Worm (Caenorhabditis elegans) whole organism, L4 larva: ENCODE results near the gene F57B1.6.

ENCODE experiments used
- F26F4.8 ChIP-seq: fragments of 200-800 bp; sonication (Bioruptor generic); conservative IDR thresholded peaks from 2 replicates; pipeline ENCODE4 v1.3.6; 2022; ENCODE audit warnings: missing genetic modification characterization, missing compliant biosample characterization
- F49E8.2 ChIP-seq: sonication (generic microtip); optimal IDR thresholded peaks from 2 replicates; lab custom pipeline; 2016; ENCODE audit warnings: missing compliant biosample characterization, mild to moderate bottlenecking, missing genetic modification characterization, borderline replicate concordance
- T20F7.1 ChIP-seq: fragments of 200-800 bp; sonication (Bioruptor generic); optimal IDR thresholded peaks from 2 replicates; lab custom pipeline; 2018; ENCODE audit warnings: mild to moderate bottlenecking, missing genetic modification characterization, missing compliant biosample characterization
- T26A8.4 ChIP-seq: fragments of 200-800 bp; sonication (Bioruptor generic); IDR thresholded peaks from 2 replicates; pipeline ENCODE4 v1.3.6; 2022; ENCODE audit warnings: missing genetic modification characterization, missing compliant biosample characterization
- Y48G9A.11 ChIP-seq: fragments of 200-800 bp; sonication (Bioruptor generic); IDR thresholded peaks from 2 replicates; pipeline ENCODE4 v1.3.6; 2022; ENCODE audit warnings: missing genetic modification reagents, missing genetic modification characterization, missing compliant biosample characterization
- aha-1 ChIP-seq: fragments of 150-350 bp; peaks from one replicate; lab custom pipeline; 2014; ENCODE audit warnings: missing biosample characterization, missing genetic modification characterization
- aly-2 ChIP-seq: sonication (generic microtip); optimal IDR thresholded peaks from 2 replicates; lab custom pipeline; 2018; ENCODE audit warnings: missing biosample characterization, missing genetic modification characterization
- ama-1 ChIP-seq: fragments of 150-350 bp; optimal IDR thresholded peaks from 2 replicates; lab custom pipeline; 2014; ENCODE audit warnings: inconsistent platforms, mixed read lengths
- attf-4 ChIP-seq: sonication (generic microtip); optimal IDR thresholded peaks from 3 replicates; lab custom pipeline; 2017; ENCODE audit warnings: missing biosample characterization, missing genetic modification characterization
- ceh-28 ChIP-seq: fragments of 150-350 bp; optimal IDR thresholded peaks from 2 replicates; lab custom pipeline; 2014; ENCODE audit warnings: missing biosample characterization, missing genetic modification reagents, missing genetic modification characterization
- ces-1 ChIP-seq: fragments of 150-350 bp; sonication (generic microtip); optimal IDR thresholded peaks from 4 replicates; lab custom pipeline; 2014; ENCODE audit warnings: missing biosample characterization, missing genetic modification reagents, missing genetic modification characterization
- daf-16 ChIP-seq, 3 experiments: sonication (generic microtip); optimal IDR thresholded peaks; 2 replicates each; lab custom pipeline; 2016 to 2017; ENCODE audit warnings: missing genetic modification characterization in 3 of 3, missing genetic modification reagents in 3 of 3, mild to moderate bottlenecking in 2 of 3, missing compliant biosample characterization in 2 of 3, missing biosample characterization in 1 of 3, moderate library complexity in 1 of 3
- dmd-6 ChIP-seq: fragments of 200-800 bp; sonication (Bioruptor generic); IDR thresholded peaks from 2 replicates; pipeline ENCODE4 v1.3.6; 2022; ENCODE audit warnings: missing genetic modification reagents, missing genetic modification characterization, missing compliant biosample characterization
- dmd-9 ChIP-seq: fragments of 200-800 bp; sonication (Bioruptor generic); IDR thresholded peaks from 2 replicates; pipeline ENCODE4 v1.3.6; 2022; ENCODE audit warnings: missing genetic modification reagents, missing genetic modification characterization, missing compliant biosample characterization
- egl-27 ChIP-seq: sonication (generic microtip); optimal IDR thresholded peaks from 3 replicates; lab custom pipeline; 2017; ENCODE audit warnings: missing biosample characterization, missing genetic modification reagents, missing genetic modification characterization
- fkh-10 ChIP-seq: fragments of 150-350 bp; optimal IDR thresholded peaks from 2 replicates; lab custom pipeline; 2014; ENCODE audit warnings: missing biosample characterization, missing genetic modification reagents, missing genetic modification characterization
- gei-8 ChIP-seq: fragments of 200-800 bp; sonication (Bioruptor generic); optimal IDR thresholded peaks from 2 replicates; lab custom pipeline; 2018; ENCODE audit warnings: mild to moderate bottlenecking, missing genetic modification characterization, missing compliant biosample characterization
- hif-1 ChIP-seq, 2 experiments: sonication (generic microtip); optimal IDR thresholded peaks; 2 replicates each; lab custom pipeline; 2016 to 2017; ENCODE audit warnings: missing compliant biosample characterization in 2 of 2, missing genetic modification characterization in 2 of 2, missing genetic modification reagents in 2 of 2, missing genotype in 2 of 2, mild to moderate bottlenecking in 1 of 2
- hlh-11 ChIP-seq: fragments of 200-800 bp; sonication (Bioruptor generic); optimal IDR thresholded peaks from 2 replicates; lab custom pipeline; 2018; ENCODE audit warnings: mild to moderate bottlenecking, missing genetic modification characterization, missing compliant biosample characterization
- jun-1 ChIP-seq: fragments of 150-350 bp; optimal IDR thresholded peaks from 2 replicates; lab custom pipeline; 2014; ENCODE audit warnings: missing biosample characterization, missing genetic modification reagents, missing genetic modification characterization
- lin-39 ChIP-seq: fragments of 150-350 bp; optimal IDR thresholded peaks from 2 replicates; lab custom pipeline; 2014; ENCODE audit warnings: missing biosample characterization, missing genetic modification reagents, missing genetic modification characterization
- lir-3 ChIP-seq: sonication (generic microtip); optimal IDR thresholded peaks from 2 replicates; lab custom pipeline; 2016; ENCODE audit warnings: mild to moderate bottlenecking, missing genetic modification characterization, missing compliant biosample characterization
- mdt-29 ChIP-seq: fragments of 200-800 bp; sonication (Bioruptor generic); IDR thresholded peaks from 2 replicates; pipeline ENCODE4 v1.3.6; 2022; ENCODE audit warnings: missing genetic modification reagents, missing genetic modification characterization, missing compliant biosample characterization
- mep-1 ChIP-seq: fragments of 150-350 bp; sonication (generic microtip); optimal IDR thresholded peaks from 3 replicates; lab custom pipeline; 2014; ENCODE audit warnings: missing biosample characterization, missing genetic modification characterization
- mes-2 ChIP-seq: sonication (generic microtip); optimal IDR thresholded peaks from 2 replicates; lab custom pipeline; 2016; ENCODE audit warnings: missing genotype, mild to moderate bottlenecking, missing genetic modification characterization, missing compliant biosample characterization; ENCODE audit not compliant: poor library complexity, severe bottlenecking
- mxl-2 ChIP-seq: fragments of 200-800 bp; sonication (Bioruptor generic); conservative IDR thresholded peaks from 2 replicates; pipeline ENCODE4 v1.3.6; 2022; ENCODE audit warnings: missing genetic modification reagents, missing genetic modification characterization, missing compliant biosample characterization
- mxl-3 ChIP-seq: fragments of 200-800 bp; sonication (Bioruptor generic); optimal IDR thresholded peaks from 2 replicates; lab custom pipeline; 2018; ENCODE audit warnings: mild to moderate bottlenecking, missing genetic modification characterization, missing compliant biosample characterization
- nhr-25 ChIP-seq: sonication (generic microtip); optimal IDR thresholded peaks from 2 replicates; lab custom pipeline; 2017; ENCODE audit warnings: missing genetic modification characterization, mild to moderate bottlenecking, missing compliant biosample characterization, antibody characterized with exemption, moderate library complexity, borderline replicate concordance; ENCODE audit not compliant: insufficient read depth
- nhr-28 ChIP-seq: fragments of 150-350 bp; optimal IDR thresholded peaks from 2 replicates; lab custom pipeline; 2014; ENCODE audit warnings: missing biosample characterization, missing genetic modification characterization
- nhr-41 ChIP-seq: fragments of 200-800 bp; sonication (Bioruptor generic); IDR thresholded peaks from 2 replicates; pipeline ENCODE4 v1.3.6; 2022; ENCODE audit warnings: missing genetic modification reagents, missing genetic modification characterization, missing compliant biosample characterization
- nhr-48 ChIP-seq: sonication (generic microtip); optimal IDR thresholded peaks from 2 replicates; lab custom pipeline; 2016; ENCODE audit warnings: mild to moderate bottlenecking, missing genetic modification characterization, missing compliant biosample characterization
- nhr-6 ChIP-seq: fragments of 150-350 bp; optimal IDR thresholded peaks from 2 replicates; lab custom pipeline; 2014; ENCODE audit warnings: missing biosample characterization, missing genetic modification characterization
- nhr-76 ChIP-seq: fragments of 150-350 bp; optimal IDR thresholded peaks from 2 replicates; lab custom pipeline; 2014; ENCODE audit warnings: missing biosample characterization, missing genetic modification characterization
- nhr-77 ChIP-seq: fragments of 150-350 bp; optimal IDR thresholded peaks from 2 replicates; lab custom pipeline; 2014; ENCODE audit warnings: missing biosample characterization, missing genetic modification characterization
- pha-4 ChIP-seq, 2 experiments: fragments of 150-350 bp in 1 of 2; fragments of 200-800 bp in 1 of 2; sonication (Bioruptor generic) in 1 of 2; IDR thresholded peaks in 1 of 2; optimal IDR thresholded peaks in 1 of 2; 2 replicates each; pipeline versions ENCODE4 v1.3.6 to Lab custom; 2014 to 2022; ENCODE audit warnings: missing genetic modification characterization in 2 of 2, missing genetic modification reagents in 2 of 2, missing biosample characterization in 1 of 2, missing compliant biosample characterization in 1 of 2
- php-3 ChIP-seq: fragments of 200-800 bp; sonication (Bioruptor generic); IDR thresholded peaks from 2 replicates; pipeline ENCODE4 v1.3.6; 2022; ENCODE audit warnings: missing genetic modification reagents, missing genetic modification characterization, missing compliant biosample characterization
- pqm-1 ChIP-seq: sonication (generic microtip); optimal IDR thresholded peaks from 2 replicates; lab custom pipeline; 2017; ENCODE audit warnings: missing biosample characterization, missing genetic modification characterization
- rbr-2 ChIP-seq: sonication (generic microtip); optimal IDR thresholded peaks from 2 replicates; lab custom pipeline; 2016; ENCODE audit warnings: missing genotype, missing genetic modification characterization, missing compliant biosample characterization
- set-16 ChIP-seq: fragments of 200-800 bp; sonication (Bioruptor generic); IDR thresholded peaks from 2 replicates; pipeline ENCODE4 v1.3.6; 2022; ENCODE audit warnings: missing genetic modification reagents, missing genetic modification characterization, missing compliant biosample characterization
- snpc-4 ChIP-seq: fragments of 150-350 bp; optimal IDR thresholded peaks from 2 replicates; lab custom pipeline; 2014; ENCODE audit warnings: missing biosample characterization, missing genetic modification characterization
- vab-7 ChIP-seq: fragments of 200-800 bp; sonication (Bioruptor generic); IDR thresholded peaks from 2 replicates; pipeline ENCODE4 v1.3.6; 2022; ENCODE audit warnings: missing genetic modification reagents, missing genetic modification characterization, missing compliant biosample characterization
- zfp-2 ChIP-seq: sonication (generic microtip); optimal IDR thresholded peaks from 2 replicates; lab custom pipeline; 2016; ENCODE audit warnings: mild to moderate bottlenecking, missing genetic modification characterization, missing compliant biosample characterization
- zfp-3 ChIP-seq: fragments of 200-800 bp; sonication (Bioruptor generic); conservative IDR thresholded peaks from 2 replicates; pipeline ENCODE4 v1.3.6; 2022; ENCODE audit warnings: missing genetic modification reagents, missing genetic modification characterization, missing compliant biosample characterization
- zip-11 ChIP-seq: fragments of 200-800 bp; sonication (Bioruptor generic); IDR thresholded peaks from 2 replicates; pipeline ENCODE4 v1.3.6; 2022; ENCODE audit warnings: missing genetic modification characterization, missing compliant biosample characterization

Gene F57B1.6

DNA sequence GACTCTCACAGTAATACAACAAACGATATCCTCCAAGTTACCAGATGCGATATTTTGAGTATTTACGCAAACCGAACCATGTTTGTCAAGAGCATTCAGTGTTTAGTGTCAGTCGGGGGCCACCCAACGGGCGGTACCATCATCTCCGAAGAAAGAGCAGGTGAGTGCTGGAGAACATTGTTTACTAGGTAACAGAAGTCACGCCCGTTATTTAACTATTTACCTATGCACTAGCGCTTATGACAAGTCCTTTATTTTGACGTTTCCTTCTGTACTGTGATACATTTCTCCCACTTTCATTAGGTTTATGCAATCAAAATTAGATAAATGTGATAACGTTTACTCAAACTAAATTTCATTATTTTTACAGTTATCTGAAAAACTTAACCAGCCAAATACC is at the start of gene F57B1.6:
Gene F57B1.6, plus strand, starts transcription at position 79 of the 400 bp plus-strand sequence.
- TF ChIP-seq aha-1 (tag; lab: Kevin White, UChicago) (peak; percentile 63), zip-11 (GFP tag; lab: Robert Waterston, UW) (no peak)

DNA sequence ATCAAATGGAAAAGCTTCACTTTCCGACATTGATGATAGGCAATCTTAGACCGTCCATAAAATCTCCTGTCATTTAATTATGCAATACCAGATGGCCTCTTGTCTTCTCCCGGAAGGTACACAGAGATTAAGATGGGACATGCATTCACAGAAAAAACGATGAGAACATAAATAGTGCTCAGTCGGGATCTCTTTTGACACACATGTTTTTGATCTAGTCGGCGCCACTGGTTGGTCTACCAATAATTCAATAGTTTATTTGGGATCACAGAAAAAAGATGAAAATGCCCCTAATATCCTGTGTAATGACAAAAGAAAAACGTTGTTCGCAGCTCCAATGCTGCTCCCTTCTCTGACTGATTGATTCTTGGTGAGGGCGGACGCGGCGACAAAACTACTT is 48.4 kb upstream of the F57B1.6 start:
- TF ChIP-seq ces-1 (no peak), nhr-76 (no peak), aha-1 (tag; lab: Kevin White, UChicago) (peak; percentile 60), nhr-25 (tag; lab: Kevin White, UChicago) (no peak)

DNA sequence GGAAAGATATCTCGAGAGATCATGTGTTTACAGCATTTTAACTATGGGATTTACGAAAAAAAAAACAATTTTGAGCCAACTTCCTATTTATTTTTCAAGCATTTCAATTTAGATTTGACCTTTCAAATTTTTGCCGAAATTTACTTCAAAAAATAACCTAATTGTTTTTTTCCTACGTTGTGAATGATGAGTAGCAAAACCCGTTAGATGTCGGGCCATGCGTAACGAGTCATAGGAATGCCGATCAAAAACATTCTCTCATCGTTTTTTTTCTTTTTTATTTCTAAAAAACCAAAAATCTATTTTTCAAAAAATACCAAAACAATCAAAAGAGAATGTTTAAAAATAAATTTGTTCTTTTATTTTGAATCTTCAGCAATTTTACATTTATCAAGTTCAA is 46.6 kb upstream of the F57B1.6 start:
- TF ChIP-seq snpc-4 (tag; lab: Kevin White, UChicago) = peak; percentile 73
- no peak for TF ChIP-seq jun-1 (tag; lab: Kevin White, UChicago)
- TF ChIP-seq mes-2 (tag; lab: Kevin White, UChicago) = peak; percentile 6
- TF ChIP-seq zfp-3 = no peak

ce11 chrV:13163841-13164240 is 45.6 kb upstream of the F57B1.6 start:
- TF ChIP-seq daf-16 (GFP tag; optimal IDR thresholded peaks at IDR 0.05; lab: Kevin White, UChicago) (no peak), daf-16 (tag; optimal IDR thresholded peaks at IDR 0.05; lab: Kevin White, UChicago) (peak; percentile 83), vab-7 (no peak), rbr-2 (tag; lab: Kevin White, UChicago) (no peak), hlh-11 (tag; lab: Kevin White, UChicago) (peak; percentile 86), set-16 (GFP tag; lab: Robert Waterston, UW) (no peak), nhr-77 (tag; lab: Kevin White, UChicago) (peak; percentile 21), nhr-25 (tag; lab: Kevin White, UChicago) (no peak), dmd-9 (no peak), nhr-48 (tag; lab: Kevin White, UChicago) (peak; percentile 48), pha-4 (GFP tag; IDR thresholded peaks at IDR 0.05; lab: Robert Waterston, UW) (no peak), pha-4 (tag; optimal IDR thresholded peaks at IDR 0.05; lab: Kevin White, UChicago) (no peak), zfp-2 (tag; lab: Kevin White, UChicago) (no peak), F26F4.8 (GFP tag; lab: Robert Waterston, UW) (no peak), F49E8.2 (tag; lab: Kevin White, UChicago) (no peak), attf-4 (tag; lab: Kevin White, UChicago) (no peak), ama-1 (lab: Kevin White, UChicago) (no peak), mes-2 (tag; lab: Kevin White, UChicago) (peak; percentile 48), mep-1 (peak; percentile 39), nhr-41 (GFP tag; lab: Robert Waterston, UW) (no peak), T20F7.1 (GFP tag; lab: Kevin White, UChicago) (peak; percentile 53), aly-2 (tag; lab: Kevin White, UChicago) (no peak), fkh-10 (GFP tag; lab: Kevin White, UChicago) (no peak), lir-3 (tag; lab: Kevin White, UChicago) (no peak), aha-1 (tag; lab: Kevin White, UChicago) (peak; percentile 79), mxl-2 (GFP tag; lab: Robert Waterston, UW) (no peak), pqm-1 (tag; lab: Kevin White, UChicago) (peak; percentile 93), dmd-6 (GFP tag; lab: Robert Waterston, UW) (peak; percentile 87), ceh-28 (tag; lab: Kevin White, UChicago) (no peak), mdt-29 (no peak), hif-1 (tag; optimal IDR thresholded peaks at IDR 0.05; lab: Kevin White, UChicago) (no peak), mxl-3 (peak; percentile 7), egl-27 (tag; lab: Kevin White, UChicago) (no peak), jun-1 (tag; lab: Kevin White, UChicago) (no peak), lin-39 (tag; lab: Kevin White, UChicago) (no peak), Y48G9A.11 (GFP tag; lab: Robert Waterston, UW) (no peak), nhr-28 (tag; lab: Kevin White, UChicago) (peak; percentile 80), php-3 (GFP tag; lab: Robert Waterston, UW) (peak; percentile 71), nhr-6 (peak; percentile 63), T26A8.4 (GFP tag; lab: Robert Waterston, UW) (peak; percentile 44; the same call in 1 of the 2 replicates), gei-8 (no peak)
